Fruit fly (Drosophila melanogaster) whole organism, embryonic: ENCODE measurements around the gene CG5446.

Source experiments
- Bgb ChIP-seq: fragments of 200-800 bp; sonication (Bioruptor generic); IDR thresholded peaks from 2 replicates; pipeline ENCODE4 v1.3.6; 2022; ENCODE audit warnings: missing biosample characterization, missing genetic modification characterization; ENCODE audit not compliant: partially characterized antibody
- CG10543 ChIP-seq: fragments of 200-800 bp; sonication (Bioruptor generic); optimal IDR thresholded peaks from 3 replicates; lab custom pipeline; 2017; ENCODE audit warnings: missing biosample characterization, mild to moderate bottlenecking, missing genetic modification characterization, moderate library complexity
- CG11085 ChIP-seq: fragments of 200-800 bp; sonication (Bioruptor generic); IDR thresholded peaks from 2 replicates; pipeline ENCODE4 v1.3.6; 2022; ENCODE audit warnings: missing biosample characterization, missing genetic modification characterization
- CG12104 ChIP-seq: fragments of 200-800 bp; sonication (Bioruptor generic); optimal IDR thresholded peaks from 3 replicates; lab custom pipeline; 2016; ENCODE audit warnings: missing biosample characterization, missing genetic modification characterization
- CG12155 ChIP-seq: fragments of 200-800 bp; sonication (Bioruptor generic); optimal IDR thresholded peaks from 3 replicates; lab custom pipeline; 2016; ENCODE audit warnings: missing biosample characterization, missing genetic modification characterization
- CG12236 ChIP-seq: fragments of 200-800 bp; sonication (Bioruptor generic); optimal IDR thresholded peaks from 2 replicates; lab custom pipeline; 2016; ENCODE audit warnings: missing biosample characterization, missing genetic modification characterization
- CG1233 ChIP-seq: fragments of 200-800 bp; sonication (Bioruptor generic); optimal IDR thresholded peaks from 4 replicates; lab custom pipeline; 2018; ENCODE audit warnings: missing biosample characterization, mild to moderate bottlenecking, missing genetic modification characterization
- CG12769 ChIP-seq: fragments of 200-800 bp; sonication (Bioruptor generic); optimal IDR thresholded peaks from 2 replicates; lab custom pipeline; 2019; ENCODE audit warnings: missing biosample characterization, mild to moderate bottlenecking, missing genetic modification characterization, moderate library complexity
- CG14441 ChIP-seq: fragments of 200-800 bp; sonication (Bioruptor generic); IDR thresholded peaks from 2 replicates; pipeline ENCODE4 v1.3.6; 2022; ENCODE audit warnings: missing biosample characterization, missing genetic modification characterization
- CG17361 ChIP-seq: fragments of 200-800 bp; sonication (Bioruptor generic); IDR thresholded peaks from 3 replicates; pipeline ENCODE4 v1.3.6; 2022; ENCODE audit warnings: missing biosample characterization, missing genetic modification characterization
- CG18262 ChIP-seq: fragments of 200-800 bp; optimal IDR thresholded peaks from 3 replicates; lab custom pipeline; 2019; ENCODE audit warnings: missing biosample characterization, mild to moderate bottlenecking, missing genetic modification characterization, moderate library complexity
- CG2712 ChIP-seq: fragments of 200-800 bp; optimal IDR thresholded peaks from 3 replicates; lab custom pipeline; 2019; ENCODE audit warnings: missing biosample characterization, mild to moderate bottlenecking, missing genetic modification characterization, moderate library complexity
- CG31441 ChIP-seq: fragments of 200-800 bp; sonication (Bioruptor generic); IDR thresholded peaks from 2 replicates; pipeline ENCODE4 v1.3.6; 2022; ENCODE audit warnings: missing biosample characterization, missing genetic modification characterization
- CG3281 ChIP-seq: fragments of 200-800 bp; sonication (Bioruptor generic); optimal IDR thresholded peaks from 3 replicates; lab custom pipeline; 2017; ENCODE audit warnings: missing biosample characterization, mild to moderate bottlenecking, missing genetic modification characterization
- CG34422 ChIP-seq: fragments of 200-800 bp; sonication (Bioruptor generic); IDR thresholded peaks from 3 replicates; pipeline ENCODE4 v1.3.6; 2022; ENCODE audit warnings: missing biosample characterization, missing genetic modification characterization
- CG4730 ChIP-seq: fragments of 200-800 bp; sonication (Bioruptor generic); IDR thresholded peaks from 2 replicates; pipeline ENCODE4 v1.3.6; 2022; ENCODE audit warnings: missing biosample characterization, missing genetic modification characterization
- CG7372 ChIP-seq: fragments of 200-800 bp; sonication (Bioruptor generic); IDR thresholded peaks from 2 replicates; pipeline ENCODE4 v1.3.6; 2022; ENCODE audit warnings: missing biosample characterization, missing genetic modification characterization
- CG7556 ChIP-seq: fragments of 200-800 bp; sonication (Bioruptor generic); optimal IDR thresholded peaks from 2 replicates; lab custom pipeline; 2017; ENCODE audit warnings: missing biosample characterization, mild to moderate bottlenecking, missing genetic modification characterization
- CG8281 ChIP-seq: fragments of 200-800 bp; sonication (Bioruptor generic); optimal IDR thresholded peaks from 2 replicates; lab custom pipeline; 2018; ENCODE audit warnings: missing biosample characterization, mild to moderate bottlenecking, missing genetic modification characterization, moderate library complexity
- CG9797 ChIP-seq: fragments of 200-800 bp; sonication (Bioruptor generic); optimal IDR thresholded peaks from 3 replicates; lab custom pipeline; 2018; ENCODE audit warnings: missing biosample characterization, mild to moderate bottlenecking, missing genetic modification characterization
- CHES-1-like ChIP-seq: fragments of 200-800 bp; sonication (Bioruptor generic); optimal IDR thresholded peaks from 2 replicates; lab custom pipeline; 2016; ENCODE audit warnings: missing biosample characterization, missing genetic modification characterization
- D ChIP-seq, 2 experiments: fragments of 200-800 bp in 1 of 2; fragments of >200 bp in 1 of 2; sonication (Bioruptor generic) in 1 of 2; optimal IDR thresholded peaks; 2 replicates in 1 of 2; 3 replicates in 1 of 2; lab custom pipeline; 2017; ENCODE audit warnings: mild to moderate bottlenecking in 1 of 2, missing biosample characterization in 1 of 2, missing genetic modification characterization in 1 of 2, missing genetic modification reagents in 1 of 2
- Ets65A ChIP-seq: fragments of 200-800 bp; sonication (Bioruptor generic); peaks from one replicate; lab custom pipeline; 2016; ENCODE audit warnings: missing biosample characterization, missing genetic modification characterization
- HHEX ChIP-seq: fragments of 200-800 bp; sonication (Bioruptor generic); optimal IDR thresholded peaks from 3 replicates; lab custom pipeline; 2017; ENCODE audit warnings: missing biosample characterization, mild to moderate bottlenecking, missing genetic modification characterization, missing genetic modification reagents
- HLH3B ChIP-seq: fragments of 200-800 bp; sonication (Bioruptor generic); IDR thresholded peaks from 2 replicates; pipeline ENCODE4 v1.3.6; 2022; ENCODE audit warnings: missing biosample characterization, missing genetic modification characterization
- Hmr ChIP-seq: fragments of 200-800 bp; sonication (Bioruptor generic); optimal IDR thresholded peaks from 3 replicates; lab custom pipeline; 2017; ENCODE audit warnings: mild to moderate bottlenecking, missing biosample characterization, missing genetic modification reagents, missing genetic modification characterization
- Jarid2 ChIP-seq: fragments of 200-800 bp; sonication (Bioruptor generic); optimal IDR thresholded peaks from 3 replicates; lab custom pipeline; 2017; ENCODE audit warnings: mild to moderate bottlenecking, missing biosample characterization, missing genetic modification reagents, missing genetic modification characterization
- Meics ChIP-seq: fragments of 200-800 bp; sonication (Bioruptor generic); optimal IDR thresholded peaks from 2 replicates; lab custom pipeline; 2017; ENCODE audit warnings: missing biosample characterization, mild to moderate bottlenecking, missing genetic modification characterization
- Neu2 ChIP-seq: fragments of 200-800 bp; sonication (Bioruptor generic); optimal IDR thresholded peaks from 3 replicates; lab custom pipeline; 2016; ENCODE audit warnings: missing biosample characterization, missing genetic modification characterization, borderline replicate concordance
- ara ChIP-seq: fragments of 200-800 bp; sonication (Bioruptor generic); IDR thresholded peaks from 2 replicates; pipeline ENCODE4 v1.3.6; 2022; ENCODE audit warnings: missing biosample characterization, missing genetic modification characterization
- ase ChIP-seq: fragments of 200-800 bp; sonication (Bioruptor generic); IDR thresholded peaks from 3 replicates; pipeline ENCODE4 v1.3.6; 2022; ENCODE audit warnings: missing biosample characterization, missing genetic modification characterization
- cas ChIP-seq: fragments of 200-800 bp; sonication (Bioruptor generic); IDR thresholded peaks from 2 replicates; pipeline ENCODE4 v1.3.6; 2022; ENCODE audit warnings: missing biosample characterization, missing genetic modification characterization
- emc ChIP-seq: fragments of 200-800 bp; sonication (Bioruptor generic); optimal IDR thresholded peaks from 2 replicates; lab custom pipeline; 2016; ENCODE audit warnings: missing biosample characterization, missing genetic modification characterization
- ewg ChIP-seq: fragments of 200-800 bp; sonication (Bioruptor generic); optimal IDR thresholded peaks from 3 replicates; lab custom pipeline; 2017; ENCODE audit warnings: mild to moderate bottlenecking, missing biosample characterization, missing genetic modification reagents, missing genetic modification characterization
- eyg ChIP-seq: fragments of 200-800 bp; sonication (Bioruptor generic); optimal IDR thresholded peaks from 3 replicates; lab custom pipeline; 2016; ENCODE audit warnings: missing biosample characterization, missing genetic modification characterization
- fd96Cb ChIP-seq: fragments of 200-800 bp; sonication (Bioruptor generic); optimal IDR thresholded peaks from 2 replicates; lab custom pipeline; 2018; ENCODE audit warnings: missing biosample characterization, mild to moderate bottlenecking, missing genetic modification characterization, moderate library complexity
- gro ChIP-seq: fragments of 200-800 bp; sonication (Bioruptor generic); optimal IDR thresholded peaks from 2 replicates; lab custom pipeline; 2016; ENCODE audit warnings: missing biosample characterization, missing genetic modification characterization
- gsb-n ChIP-seq: fragments of 200-800 bp; sonication (Bioruptor generic); optimal IDR thresholded peaks from 3 replicates; lab custom pipeline; 2018; ENCODE audit warnings: missing biosample characterization, mild to moderate bottlenecking, missing genetic modification characterization
- h ChIP-seq: fragments of >200 bp; optimal IDR thresholded peaks from 2 replicates; lab custom pipeline; 2017
- kah ChIP-seq: fragments of 200-800 bp; sonication (Bioruptor generic); optimal IDR thresholded peaks from 2 replicates; lab custom pipeline; 2018; ENCODE audit warnings: missing biosample characterization, mild to moderate bottlenecking, missing genetic modification characterization
- mirr ChIP-seq: fragments of 200-800 bp; sonication (Bioruptor generic); optimal IDR thresholded peaks from 3 replicates; lab custom pipeline; 2018; ENCODE audit warnings: missing biosample characterization, mild to moderate bottlenecking, missing genetic modification characterization
- nau ChIP-seq: fragments of 200-800 bp; sonication (Bioruptor generic); optimal IDR thresholded peaks from 3 replicates; lab custom pipeline; 2017; ENCODE audit warnings: missing biosample characterization, mild to moderate bottlenecking, missing genetic modification characterization, missing genetic modification reagents
- nerfin-1 ChIP-seq: fragments of 200-800 bp; sonication (Bioruptor generic); optimal IDR thresholded peaks from 3 replicates; lab custom pipeline; 2019; ENCODE audit warnings: missing biosample characterization, mild to moderate bottlenecking, missing genetic modification characterization, moderate library complexity
- sens ChIP-seq: fragments of 200-800 bp; sonication (Bioruptor generic); peaks from one replicate; lab custom pipeline; 2016; ENCODE audit warnings: missing biosample characterization, missing genetic modification characterization
- sr ChIP-seq: fragments of 200-800 bp; sonication (Bioruptor generic); IDR thresholded peaks from 3 replicates; pipeline ENCODE4 v1.3.6; 2022; ENCODE audit warnings: missing biosample characterization, missing genetic modification characterization
- tap ChIP-seq: fragments of 200-800 bp; optimal IDR thresholded peaks from 3 replicates; lab custom pipeline; 2019; ENCODE audit warnings: missing biosample characterization, mild to moderate bottlenecking, missing genetic modification characterization, moderate library complexity
- tin ChIP-seq: fragments of 200-800 bp; sonication (Bioruptor generic); optimal IDR thresholded peaks from 3 replicates; lab custom pipeline; 2016; ENCODE audit warnings: missing biosample characterization, missing genetic modification characterization
- unc-4 ChIP-seq: fragments of 200-800 bp; sonication (Bioruptor generic); IDR thresholded peaks from 2 replicates; pipeline ENCODE4 v1.3.6; 2022; ENCODE audit warnings: missing biosample characterization, missing genetic modification characterization; ENCODE audit not compliant: partially characterized antibody
- wor ChIP-seq: fragments of 200-800 bp; sonication (Bioruptor generic); IDR thresholded peaks from 2 replicates; pipeline ENCODE4 v1.3.6; 2022; ENCODE audit warnings: missing biosample characterization, missing genetic modification characterization
- zen2 ChIP-seq: fragments of 200-800 bp; sonication (Bioruptor generic); IDR thresholded peaks from 3 replicates; pipeline ENCODE4 v1.3.6; 2022; ENCODE audit warnings: missing biosample characterization, missing genetic modification characterization; ENCODE audit not compliant: partially characterized antibody

Gene CG5446

dm6 chr2L:12423106-12423836 is 4.2 kb downstream of the CG5446 start, which contains the start of gene vir-1:
vir-1 (minus strand) TSS chr2L:12423439.
- peak; percentile 25 for TF ChIP-seq mirr (GFP tag; lab: Kevin White, UChicago)
- no peak for TF ChIP-seq gsb-n
- no peak for TF ChIP-seq CG7372 (GFP tag; lab: Robert Waterston, UW)
- no peak for TF ChIP-seq unc-4 (GFP tag; lab: Robert Waterston, UW)
- no peak for TF ChIP-seq CHES-1-like (GFP tag; lab: Kevin White, UChicago)
- no peak for TF ChIP-seq CG8281 (tag; lab: Kevin White, UChicago)
- no peak for TF ChIP-seq gro (GFP tag; lab: Kevin White, UChicago)
- no peak for TF ChIP-seq CG18262 (tag; lab: Kevin White, UChicago)
- TF ChIP-seq CG4730 (GFP tag; lab: Robert Waterston, UW): no peak
- TF ChIP-seq Ets65A (GFP tag; lab: Kevin White, UChicago): no peak
- TF ChIP-seq CG17361 (GFP tag; lab: Robert Waterston, UW): no peak
- no peak for TF ChIP-seq CG9797 (GFP tag; lab: Kevin White, UChicago)
- no peak for TF ChIP-seq ara (GFP tag; lab: Robert Waterston, UW)
- no peak for TF ChIP-seq ewg (GFP tag; lab: Kevin White, UChicago)
- TF ChIP-seq emc (GFP tag; lab: Kevin White, UChicago): no peak
- no peak for TF ChIP-seq h (lab: Kevin White, UChicago)
- TF ChIP-seq cas: no peak
- no peak for TF ChIP-seq CG12104 (GFP tag; lab: Kevin White, UChicago)
- no peak for TF ChIP-seq HHEX (GFP tag; lab: Kevin White, UChicago)
- TF ChIP-seq eyg (GFP tag; lab: Kevin White, UChicago): no peak
- TF ChIP-seq CG14441: no peak
- peak; percentile 62 for TF ChIP-seq sens (GFP tag; lab: Kevin White, UChicago)
- TF ChIP-seq CG1233 (GFP tag; lab: Kevin White, UChicago): no peak
- TF ChIP-seq CG12236 (GFP tag; lab: Kevin White, UChicago): no peak
- TF ChIP-seq fd96Cb (tag; lab: Kevin White, UChicago): no peak
- TF ChIP-seq Meics (GFP tag; lab: Kevin White, UChicago): no peak
- no peak for TF ChIP-seq zen2 (GFP tag; lab: Robert Waterston, UW)
- peak; percentile 3 for TF ChIP-seq CG10543
- no peak for TF ChIP-seq wor (GFP tag; lab: Robert Waterston, UW)
- no peak for TF ChIP-seq CG2712
- TF ChIP-seq nau (GFP tag; lab: Kevin White, UChicago): no peak
- TF ChIP-seq CG12155: no peak
- no peak for TF ChIP-seq CG11085
- TF ChIP-seq tin (GFP tag; lab: Kevin White, UChicago): no peak
- no peak for TF ChIP-seq nerfin-1 (tag; lab: Kevin White, UChicago)
- no peak for TF ChIP-seq CG34422 (GFP tag; lab: Robert Waterston, UW)
- peak; percentile 18 for TF ChIP-seq Jarid2 (GFP tag; lab: Kevin White, UChicago)
- TF ChIP-seq HLH3B (GFP tag; lab: Robert Waterston, UW): no peak
- TF ChIP-seq CG3281 (GFP tag; lab: Kevin White, UChicago): no peak
- no peak for TF ChIP-seq Hmr (GFP tag; lab: Kevin White, UChicago)
- TF ChIP-seq kah (GFP tag; lab: Kevin White, UChicago): no peak
- no peak for TF ChIP-seq sr (GFP tag; lab: Robert Waterston, UW)
- no peak for TF ChIP-seq Neu2 (GFP tag; lab: Kevin White, UChicago)
- TF ChIP-seq CG7556 (GFP tag; lab: Kevin White, UChicago): no peak
- TF ChIP-seq tap: no peak
- 0 out of 2 replicates have a peak, but pooled peaks have one; percentile 13 for TF ChIP-seq Bgb (GFP tag; lab: Robert Waterston, UW)
- no peak for TF ChIP-seq CG31441
- no peak for TF ChIP-seq ase
- TF ChIP-seq CG12769: peak; percentile 41
- no peak for TF ChIP-seq D (optimal IDR thresholded peaks at IDR 0.05; lab: Kevin White, UChicago)
- no peak for TF ChIP-seq D (GFP tag; optimal IDR thresholded peaks at IDR 0.05; lab: Kevin White, UChicago)
